Worm (Caenorhabditis elegans) whole organism, young adult: ENCODE data around the gene F37C12.14.

Experiments
- B0035.1 ChIP-seq: sonication (generic microtip); optimal IDR thresholded peaks from 2 replicates; lab custom pipeline; 2016; ENCODE audit warnings: missing genetic modification characterization, mild to moderate bottlenecking, missing compliant biosample characterization, missing genotype, missing genetic modification reagents
- C06A6.2 ChIP-seq: fragments of 200-800 bp; sonication (Bioruptor generic); conservative IDR thresholded peaks from 2 replicates; pipeline ENCODE4 v1.3.6; 2022; ENCODE audit warnings: missing genetic modification characterization, missing compliant biosample characterization
- F10E7.11 ChIP-seq: sonication (generic microtip); optimal IDR thresholded peaks from 2 replicates; lab custom pipeline; 2017; ENCODE audit warnings: mild to moderate bottlenecking, missing genetic modification characterization, moderate library complexity, missing compliant biosample characterization
- F33H1.4 ChIP-seq: fragments of 200-800 bp; sonication (Bioruptor generic); IDR thresholded peaks from 2 replicates; pipeline ENCODE4 v1.3.6; 2022; ENCODE audit warnings: missing genetic modification reagents, missing genetic modification characterization, missing compliant biosample characterization
- F49E8.2 ChIP-seq: sonication (generic microtip); optimal IDR thresholded peaks from 3 replicates; lab custom pipeline; 2017; ENCODE audit warnings: missing genetic modification characterization, mild to moderate bottlenecking, missing compliant biosample characterization, antibody characterized with exemption, moderate library complexity; ENCODE audit not compliant: insufficient read depth
- F52B5.7 ChIP-seq: sonication (generic microtip); optimal IDR thresholded peaks from 2 replicates; lab custom pipeline; 2016; ENCODE audit warnings: mild to moderate bottlenecking, missing genetic modification characterization, missing compliant biosample characterization
- F57C9.4 ChIP-seq: sonication (generic microtip); optimal IDR thresholded peaks from 2 replicates; lab custom pipeline; 2017; ENCODE audit warnings: mild to moderate bottlenecking, missing genetic modification characterization, missing compliant biosample characterization
- Y53F4B.3 ChIP-seq: fragments of 200-800 bp; sonication (Bioruptor generic); IDR thresholded peaks from 2 replicates; pipeline ENCODE4 v1.3.6; 2022; ENCODE audit warnings: missing genetic modification reagents, missing genetic modification characterization, missing compliant biosample characterization
- Y79H2A.3 ChIP-seq: fragments of 200-800 bp; sonication (Bioruptor generic); conservative IDR thresholded peaks from 2 replicates; pipeline ENCODE4 v1.3.6; 2022; ENCODE audit warnings: missing genetic modification reagents, missing genetic modification characterization, missing compliant biosample characterization
- akir-1 ChIP-seq: fragments of 200-800 bp; sonication (Bioruptor generic); optimal IDR thresholded peaks from 2 replicates; lab custom pipeline; 2018; ENCODE audit warnings: mild to moderate bottlenecking, missing genetic modification characterization, moderate library complexity, missing compliant biosample characterization
- ama-1 ChIP-seq, 3 experiments: fragments of 150-350 bp in 1 of 3; sonication (generic microtip) in 2 of 3; optimal IDR thresholded peaks; 2 replicates each; lab custom pipeline; 2014 to 2018; ENCODE audit warnings: missing biosample characterization in 2 of 3, missing genetic modification characterization in 2 of 3, missing genetic modification reagents in 2 of 3
- aptf-2 ChIP-seq: fragments of 200-800 bp; sonication (Bioruptor generic); conservative IDR thresholded peaks from 2 replicates; pipeline ENCODE4 v1.3.6; 2022; ENCODE audit warnings: missing genetic modification reagents, missing genetic modification characterization, missing compliant biosample characterization
- aptf-3 ChIP-seq: fragments of 200-800 bp; sonication (Bioruptor generic); IDR thresholded peaks from 2 replicates; pipeline ENCODE4 v1.3.6; 2022; ENCODE audit warnings: missing genetic modification characterization, missing compliant biosample characterization
- atf-7 ChIP-seq: sonication (generic microtip); optimal IDR thresholded peaks from 2 replicates; lab custom pipeline; 2017; ENCODE audit warnings: mild to moderate bottlenecking, missing genetic modification characterization, missing compliant biosample characterization
- attf-3 ChIP-seq: fragments of 200-800 bp; sonication (Bioruptor generic); conservative IDR thresholded peaks from 2 replicates; pipeline ENCODE4 v1.3.6; 2022; ENCODE audit warnings: missing genetic modification reagents, missing genetic modification characterization, missing compliant biosample characterization
- bed-2 ChIP-seq: fragments of 200-800 bp; sonication (Bioruptor generic); IDR thresholded peaks from 2 replicates; pipeline ENCODE4 v1.3.6; 2022; ENCODE audit warnings: missing genetic modification reagents, missing genetic modification characterization, missing compliant biosample characterization
- ccch-3 ChIP-seq: fragments of 200-800 bp; sonication (Bioruptor generic); optimal IDR thresholded peaks from 2 replicates; lab custom pipeline; 2018; ENCODE audit warnings: mild to moderate bottlenecking, missing genetic modification characterization, missing compliant biosample characterization
- cebp-2 ChIP-seq: fragments of 200-800 bp; sonication (Bioruptor generic); IDR thresholded peaks from 2 replicates; pipeline ENCODE4 v1.3.6; 2022; ENCODE audit warnings: missing genetic modification characterization, missing compliant biosample characterization
- ceh-100 ChIP-seq: fragments of 200-800 bp; sonication (Bioruptor generic); IDR thresholded peaks from 2 replicates; pipeline ENCODE4 v1.3.6; 2022; ENCODE audit warnings: missing genetic modification reagents, missing genetic modification characterization, missing compliant biosample characterization
- dox-1 ChIP-seq: fragments of 200-800 bp; sonication (Bioruptor generic); IDR thresholded peaks from 2 replicates; pipeline ENCODE4 v1.3.6; 2022; ENCODE audit warnings: missing genetic modification reagents, missing genetic modification characterization, missing compliant biosample characterization
- egl-18 ChIP-seq: fragments of 200-800 bp; sonication (Bioruptor generic); IDR thresholded peaks from 2 replicates; pipeline ENCODE4 v1.3.6; 2022; ENCODE audit warnings: missing genetic modification reagents, missing genetic modification characterization, missing compliant biosample characterization
- fkh-3 ChIP-seq: sonication (generic microtip); optimal IDR thresholded peaks from 2 replicates; lab custom pipeline; 2016; ENCODE audit warnings: mild to moderate bottlenecking, missing genetic modification characterization, missing compliant biosample characterization
- hlh-26 ChIP-seq: fragments of 200-800 bp; sonication (Bioruptor generic); conservative IDR thresholded peaks from 2 replicates; pipeline ENCODE4 v1.3.6; 2022; ENCODE audit warnings: missing genetic modification reagents, missing genetic modification characterization, missing compliant biosample characterization
- hmg-1.2 ChIP-seq: fragments of 200-800 bp; sonication (Bioruptor generic); IDR thresholded peaks from 2 replicates; pipeline ENCODE4 v1.3.6; 2022; ENCODE audit warnings: missing genetic modification reagents, missing genetic modification characterization, missing compliant biosample characterization
- hsf-1 ChIP-seq: fragments of 200-800 bp; sonication (Bioruptor generic); IDR thresholded peaks from 2 replicates; pipeline ENCODE4 v1.3.6; 2022; ENCODE audit warnings: missing genetic modification reagents, missing genetic modification characterization, missing compliant biosample characterization
- lag-1 ChIP-seq: fragments of 200-800 bp; sonication (Bioruptor generic); IDR thresholded peaks from 2 replicates; pipeline ENCODE4 v1.3.6; 2022; ENCODE audit warnings: missing genetic modification reagents, missing genetic modification characterization, missing compliant biosample characterization
- let-607 ChIP-seq, 2 experiments: fragments of 200-800 bp in 1 of 2; sonication (Bioruptor generic) in 1 of 2; sonication (generic microtip) in 1 of 2; optimal IDR thresholded peaks; 2 replicates each; lab custom pipeline; 2016 to 2018; ENCODE audit warnings: mild to moderate bottlenecking in 2 of 2, missing compliant biosample characterization in 2 of 2, missing genetic modification characterization in 2 of 2, moderate library complexity in 2 of 2, missing genotype in 1 of 2
- lir-1 ChIP-seq: fragments of 200-800 bp; sonication (Bioruptor generic); conservative IDR thresholded peaks from 2 replicates; pipeline ENCODE4 v1.3.6; 2022; ENCODE audit warnings: missing genetic modification reagents, missing genetic modification characterization, missing compliant biosample characterization
- mcd-1 ChIP-seq: fragments of 200-800 bp; sonication (Bioruptor generic); IDR thresholded peaks from 2 replicates; pipeline ENCODE4 v1.3.6; 2022; ENCODE audit warnings: missing genetic modification reagents, missing genetic modification characterization, missing compliant biosample characterization
- nfya-1 ChIP-seq: sonication (generic microtip); optimal IDR thresholded peaks from 2 replicates; lab custom pipeline; 2017; ENCODE audit warnings: antibody characterized with exemption, missing compliant biosample characterization, missing genetic modification characterization, borderline replicate concordance; ENCODE audit not compliant: insufficient read depth
- nhr-27 ChIP-seq: fragments of 200-800 bp; sonication (Bioruptor generic); optimal IDR thresholded peaks from 2 replicates; lab custom pipeline; 2018; ENCODE audit warnings: mild to moderate bottlenecking, missing genetic modification characterization, moderate library complexity, missing compliant biosample characterization
- nhr-90 ChIP-seq: sonication (generic microtip); optimal IDR thresholded peaks from 2 replicates; lab custom pipeline; 2016; ENCODE audit warnings: missing genotype, mild to moderate bottlenecking, missing genetic modification characterization, missing compliant biosample characterization
- pbrm-1 ChIP-seq: fragments of 200-800 bp; sonication (Bioruptor generic); IDR thresholded peaks from 2 replicates; pipeline ENCODE4 v1.3.6; 2022; ENCODE audit warnings: missing genetic modification reagents, missing genetic modification characterization, missing compliant biosample characterization
- pha-4 ChIP-seq: fragments of 150-350 bp; sonication (generic microtip); optimal IDR thresholded peaks from 2 replicates; lab custom pipeline; 2014; ENCODE audit warnings: missing biosample characterization, missing genetic modification reagents, missing genetic modification characterization
- rec-8 ChIP-seq, 2 experiments: sonication (generic microtip); optimal IDR thresholded peaks; 2 replicates each; lab custom pipeline; 2016; ENCODE audit warnings: mild to moderate bottlenecking in 2 of 2, missing genetic modification characterization in 2 of 2, missing genetic modification reagents in 2 of 2, missing genotype in 2 of 2, missing biosample characterization in 1 of 2, missing compliant biosample characterization in 1 of 2, moderate library complexity in 1 of 2
- repo-1 ChIP-seq: sonication (generic microtip); optimal IDR thresholded peaks from 2 replicates; lab custom pipeline; 2017; ENCODE audit warnings: mild to moderate bottlenecking, missing genetic modification characterization, missing compliant biosample characterization
- rpc-1 ChIP-seq, 2 experiments: fragments of 150-350 bp in 1 of 2; sonication (generic microtip) in 1 of 2; optimal IDR thresholded peaks; 2 replicates each; lab custom pipeline; 2014 to 2018; ENCODE audit warnings: missing biosample characterization in 1 of 2, missing genetic modification characterization in 1 of 2, missing genetic modification reagents in 1 of 2, missing genotype in 1 of 2
- sdz-38 ChIP-seq: sonication (generic microtip); optimal IDR thresholded peaks from 2 replicates; lab custom pipeline; 2016; ENCODE audit warnings: missing genotype, missing genetic modification characterization, missing compliant biosample characterization
- sea-2 ChIP-seq: fragments of 200-800 bp; sonication (Bioruptor generic); IDR thresholded peaks from 2 replicates; pipeline ENCODE4 v1.3.6; 2022; ENCODE audit warnings: missing genetic modification characterization, missing compliant biosample characterization
- snpc-1.1 ChIP-seq: sonication (generic microtip); optimal IDR thresholded peaks from 2 replicates; lab custom pipeline; 2017; ENCODE audit warnings: missing genetic modification characterization, mild to moderate bottlenecking, missing compliant biosample characterization, antibody characterized with exemption, moderate library complexity, missing genotype, missing genetic modification reagents; ENCODE audit not compliant: insufficient read depth
- somi-1 ChIP-seq: fragments of 200-800 bp; sonication (Bioruptor generic); optimal IDR thresholded peaks from 2 replicates; lab custom pipeline; 2018; ENCODE audit warnings: mild to moderate bottlenecking, missing genetic modification characterization, missing compliant biosample characterization
- tbp1 ChIP-seq: fragments of 200-800 bp; sonication (Bioruptor generic); optimal IDR thresholded peaks from 2 replicates; lab custom pipeline; 2018; ENCODE audit warnings: mild to moderate bottlenecking, missing genetic modification characterization, missing compliant biosample characterization
- tbx-9 ChIP-seq: sonication (generic microtip); optimal IDR thresholded peaks from 2 replicates; lab custom pipeline; 2016; ENCODE audit warnings: borderline replicate concordance, missing genetic modification characterization, inconsistent platforms, missing compliant biosample characterization
- unc-62 ChIP-seq: fragments of 150-350 bp; optimal IDR thresholded peaks from 2 replicates; lab custom pipeline; 2014; ENCODE audit warnings: missing biosample characterization, missing genetic modification reagents, missing genetic modification characterization
- ztf-22 ChIP-seq: fragments of 200-800 bp; sonication (Bioruptor generic); optimal IDR thresholded peaks from 2 replicates; lab custom pipeline; 2018; ENCODE audit warnings: mild to moderate bottlenecking, missing genetic modification characterization, moderate library complexity, missing compliant biosample characterization
- ztf-25 ChIP-seq: fragments of 200-800 bp; sonication (Bioruptor generic); IDR thresholded peaks from 2 replicates; pipeline ENCODE4 v1.3.6; 2022; ENCODE audit warnings: missing genetic modification reagents, missing genetic modification characterization, missing compliant biosample characterization
- ztf-26 ChIP-seq: sonication (generic microtip); optimal IDR thresholded peaks from 2 replicates; lab custom pipeline; 2017; ENCODE audit warnings: missing genetic modification characterization, missing compliant biosample characterization

F37C12.14 gene

ce11 chrIII:7155631-7156030 lies 29.7 kb downstream of the F37C12.14 start (continued):
- no peak for TF ChIP-seq tbx-9 (tag; lab: Kevin White, UChicago)
- TF ChIP-seq mcd-1 (GFP tag; lab: Robert Waterston, UW) = peak; percentile 71
- peak; percentile 33; the same call in 1 of the 2 replicates for TF ChIP-seq lir-1 (GFP tag; lab: Robert Waterston, UW)
- peak; percentile 38 for TF ChIP-seq pha-4
- peak; percentile 85 for TF ChIP-seq hsf-1 (GFP tag; lab: Robert Waterston, UW)
- TF ChIP-seq hlh-26 = no peak
- TF ChIP-seq dox-1 (GFP tag; lab: Robert Waterston, UW) = peak; percentile 73
- TF ChIP-seq ccch-3 (GFP tag; lab: Kevin White, UChicago) = no peak
- TF ChIP-seq fkh-3 (tag; lab: Kevin White, UChicago) = no peak
- TF ChIP-seq ceh-100 = 0 out of 2 replicates have a peak, but pooled peaks have one; percentile 44
- TF ChIP-seq nfya-1 (tag; lab: Kevin White, UChicago) = no peak
- no peak for TF ChIP-seq F10E7.11 (tag; lab: Kevin White, UChicago)
- TF ChIP-seq hmg-1.2 (GFP tag; lab: Robert Waterston, UW) = peak; percentile 94
- TF ChIP-seq lag-1 (GFP tag; lab: Robert Waterston, UW) = no peak
- TF ChIP-seq Y53F4B.3 = no peak
- TF ChIP-seq F49E8.2 = no peak
- TF ChIP-seq F57C9.4 (tag; lab: Kevin White, UChicago) = no peak
- TF ChIP-seq ama-1 (optimal IDR thresholded peaks at IDR 0.05; lab: Kevin White, UChicago) = peak; percentile 3
- no peak for TF ChIP-seq ama-1 (GFP tag; optimal IDR thresholded peaks at IDR 0.05; lab: Kevin White, UChicago)
- TF ChIP-seq aptf-3 (GFP tag; lab: Robert Waterston, UW) = no peak
- peak; percentile 58 for TF ChIP-seq F52B5.7 (tag; lab: Kevin White, UChicago)
- no peak for TF ChIP-seq nhr-27 (tag; lab: Kevin White, UChicago)
- peak; percentile 25; the same call in 1 of the 2 replicates for TF ChIP-seq F33H1.4 (GFP tag; lab: Robert Waterston, UW)
- no peak for TF ChIP-seq aptf-2 (GFP tag; lab: Robert Waterston, UW)
- no peak for TF ChIP-seq cebp-2 (GFP tag; lab: Robert Waterston, UW)
- no peak for TF ChIP-seq sdz-38 (tag; lab: Kevin White, UChicago)
- no peak for TF ChIP-seq ztf-25 (GFP tag; lab: Robert Waterston, UW)
- no peak for TF ChIP-seq sea-2
- TF ChIP-seq rec-8 (tag; optimal IDR thresholded peaks at IDR 0.05; lab: Kevin White, UChicago) = no peak
- peak; percentile 82 for TF ChIP-seq C06A6.2 (GFP tag; lab: Robert Waterston, UW)
- TF ChIP-seq snpc-1.1 (tag; lab: Kevin White, UChicago) = no peak
- peak; percentile 55 for TF ChIP-seq repo-1 (tag; lab: Kevin White, UChicago)
- peak; percentile 19 for TF ChIP-seq nhr-90 (tag; lab: Kevin White, UChicago)
- TF ChIP-seq pbrm-1 = peak; percentile 82
- peak; percentile 51 for TF ChIP-seq tbp1 (GFP tag; lab: Kevin White, UChicago)
- no peak for TF ChIP-seq egl-18 (GFP tag; lab: Robert Waterston, UW)
- TF ChIP-seq B0035.1 (tag; lab: Kevin White, UChicago) = no peak
- TF ChIP-seq let-607 (tag; optimal IDR thresholded peaks at IDR 0.05; lab: Kevin White, UChicago) = peak; percentile 63 to 70
- TF ChIP-seq akir-1 = no peak
- TF ChIP-seq attf-3 = peak; percentile 49
- TF ChIP-seq somi-1 (GFP tag; lab: Kevin White, UChicago) = peak; percentile 80
- TF ChIP-seq bed-2 (GFP tag; lab: Robert Waterston, UW) = no peak
- peak; percentile 94 for TF ChIP-seq atf-7
- TF ChIP-seq ztf-26 = peak; percentile 70
- peak; percentile 29 for TF ChIP-seq unc-62 (GFP tag; lab: Kevin White, UChicago)
- no peak for TF ChIP-seq ztf-22 (GFP tag; lab: Kevin White, UChicago)
- TF ChIP-seq rpc-1 (optimal IDR thresholded peaks at IDR 0.05; lab: Kevin White, UChicago) = no peak
- TF ChIP-seq rpc-1 (tag; optimal IDR thresholded peaks at IDR 0.05; lab: Kevin White, UChicago) = no peak
- 0 out of 2 replicates have a peak, but pooled peaks have one; percentile 44 for TF ChIP-seq Y79H2A.3
